Fruit fly (Drosophila melanogaster) S2 (cell line): Measurements from ENCODE around the gene Cyp311a1.

Experiments used
- CG8478 ChIP-seq: fragments of >200 bp; optimal IDR thresholded peaks from 2 replicates; lab custom pipeline; 2018
- CTCF ChIP-seq, 2 experiments: fragments of >200 bp; optimal IDR thresholded peaks; 2 replicates each; lab custom pipeline; 2018

DNA sequence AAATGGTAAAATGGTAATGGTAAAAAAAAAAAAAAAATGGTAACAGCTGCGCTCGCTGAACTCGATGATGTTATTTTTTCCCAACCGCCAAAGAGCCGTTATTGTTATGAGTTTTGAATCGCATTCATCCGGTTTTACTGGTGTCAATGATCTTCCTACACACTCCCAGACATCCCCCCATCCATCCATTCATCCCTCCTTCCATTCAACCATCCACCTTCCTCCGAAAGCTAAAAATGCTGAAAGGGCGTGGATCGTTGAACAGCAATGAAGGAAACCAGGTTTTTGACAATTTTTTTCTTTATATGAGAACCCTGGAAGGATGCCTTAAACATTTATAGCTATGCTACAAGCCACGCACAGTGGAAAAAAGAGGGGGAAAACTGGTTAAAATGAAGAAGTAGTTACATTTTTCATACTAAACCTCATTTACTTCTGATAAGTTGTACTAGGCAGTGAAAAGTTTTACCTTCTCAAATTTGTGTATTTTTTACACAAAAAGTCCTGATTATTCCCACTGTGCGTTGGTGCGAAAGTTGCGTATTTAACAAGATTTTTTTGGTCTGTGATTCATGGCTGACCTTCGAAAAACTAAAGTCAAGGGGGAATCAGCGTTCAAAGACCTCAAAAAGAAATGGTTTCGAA, 31.2 kb downstream of the Cyp311a1 start:
- no peak for TF ChIP-seq CTCF (optimal IDR thresholded peaks at IDR 0.05; lab: Kevin White, UChicago)
- no peak for TF ChIP-seq CG8478 (lab: Kevin White, UChicago)
